Worm (Caenorhabditis elegans): ENCODE data around the gene T01G1.4.
"Not testable (repeated sequence)": the region's sequence is repeated elsewhere in the genome, so short reads cannot be mapped to it uniquely, and the experiment has no call there.

The T01G1.4 gene

ce11 chrIV:11336180-11336579 is 25.1 kb downstream of the T01G1.4 start (continued):
- no peak for TF ChIP-seq fkh-6 (tag; optimal IDR thresholded peaks at IDR 0.05)

- TF ChIP-seq C08G9.2 (tag; optimal IDR thresholded peaks at IDR 0.05) (no peak), K09A11.1 (tag; optimal IDR thresholded peaks at IDR 0.05; ENCODE audit: insufficient read depth) (no peak), ceh-45 (GFP tag; IDR thresholded peaks at IDR 0.05) (no peak), fkh-10 (GFP tag; optimal IDR thresholded peaks at IDR 0.05) (no peak), ceh-24 (tag; optimal IDR thresholded peaks at IDR 0.05) (no peak), gmeb-2 (tag; optimal IDR thresholded peaks at IDR 0.05) (no peak), lim-6 (tag; optimal IDR thresholded peaks at IDR 0.05) (no peak), npax-4 (tag; optimal IDR thresholded peaks at IDR 0.05) (no peak), ttx-3 (tag; optimal IDR thresholded peaks at IDR 0.05) (no peak), dve-1 (tag; optimal IDR thresholded peaks at IDR 0.05) (no peak), sdc-2 (tag; optimal IDR thresholded peaks at IDR 0.05) (no peak), pha-4 (tag; optimal IDR thresholded peaks at IDR 0.05) (no peak), lin-11 (tag; optimal IDR thresholded peaks at IDR 0.05) (no peak), ama-1 (optimal IDR thresholded peaks at IDR 0.05) (no peak), T23F11.4 (GFP tag; optimal IDR thresholded peaks at IDR 0.05) (no peak), unc-55 (GFP tag; optimal IDR thresholded peaks at IDR 0.05) (no peak)
Observed at ce11 chrIV:11332751-11333150, 28.6 kb downstream of the T01G1.4 start, which contains the start of gene sart-3. sart-3 (minus strand) TSS chrIV:11332969.

ce11 chrIV:11329269-11329668 is 32.0 kb downstream of the T01G1.4 start, which contains the start of gene leo-1:
leo-1 (minus strand) TSS chrIV:11329369.
- TF ChIP-seq sox-2 (GFP tag; IDR thresholded peaks at IDR 0.05), result no peak
- TF ChIP-seq pag-3 (tag; optimal IDR thresholded peaks at IDR 0.05; ENCODE audit: borderline replicate concordance), result no peak
- no peak for TF ChIP-seq pqm-1 (tag; optimal IDR thresholded peaks at IDR 0.05)
- no peak for TF ChIP-seq che-1 (tag; optimal IDR thresholded peaks at IDR 0.05)
- TF ChIP-seq ceh-48 (tag; optimal IDR thresholded peaks at IDR 0.05), result no peak
- no peak for TF ChIP-seq ttx-3 (tag; optimal IDR thresholded peaks at IDR 0.05)
- TF ChIP-seq pha-4 (tag; optimal IDR thresholded peaks at IDR 0.05), result no peak

ce11 chrIV:11326939-11327565 is 34.3 kb downstream of the T01G1.4 start, which contains the start of gene B0035.21:
B0035.21 (plus strand) TSS chrIV:11327260.
- TF ChIP-seq ahr-1 (tag; optimal IDR thresholded peaks at IDR 0.05) (no peak), sox-2 (GFP tag; IDR thresholded peaks at IDR 0.05) (no peak)

DNA sequence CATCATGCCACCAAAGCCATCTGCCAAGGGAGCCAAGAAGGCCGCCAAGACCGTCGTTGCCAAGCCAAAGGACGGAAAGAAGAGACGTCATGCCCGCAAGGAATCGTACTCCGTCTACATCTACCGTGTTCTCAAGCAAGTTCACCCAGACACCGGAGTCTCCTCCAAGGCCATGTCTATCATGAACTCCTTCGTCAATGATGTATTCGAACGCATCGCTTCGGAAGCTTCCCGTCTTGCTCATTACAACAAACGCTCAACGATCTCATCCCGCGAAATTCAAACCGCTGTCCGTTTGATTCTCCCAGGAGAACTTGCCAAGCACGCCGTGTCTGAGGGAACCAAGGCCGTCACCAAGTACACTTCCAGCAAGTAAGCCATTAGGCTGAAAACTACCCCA is 36.6 kb downstream of the T01G1.4 start, which contains the start of gene his-48:
Gene his-48 (plus strand): TSS at position 5 of the 400 bp plus-strand sequence.
- not testable (repeated sequence) for TF ChIP-seq eyg-1 (tag; optimal IDR thresholded peaks at IDR 0.05); C38D4.7 (GFP tag; optimal IDR thresholded peaks at IDR 0.05); dve-1 (tag; optimal IDR thresholded peaks at IDR 0.05)

DNA sequence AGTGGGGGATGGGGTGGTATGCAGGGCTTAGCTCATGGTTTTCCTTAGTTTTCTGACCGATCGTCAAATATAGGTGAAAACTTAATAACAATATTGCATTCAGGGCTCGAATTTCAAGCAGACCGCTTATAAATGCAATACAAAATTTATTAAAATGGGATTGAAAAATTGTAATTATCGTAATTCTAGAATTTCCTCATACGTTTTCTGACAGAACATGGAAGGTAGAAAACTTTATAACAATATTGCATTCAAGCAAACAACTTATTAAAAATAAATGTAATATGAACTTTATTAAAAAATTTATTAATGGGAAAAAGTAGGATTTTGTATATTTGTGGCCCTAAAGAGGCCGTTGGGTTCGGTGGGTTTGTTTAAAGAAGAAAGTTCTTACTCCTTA is 37.6 kb downstream of the T01G1.4 start:
- TF ChIP-seq rnt-1 (tag; optimal IDR thresholded peaks at IDR 0.05) (no peak), ztf-16 (tag; optimal IDR thresholded peaks at IDR 0.05) (no peak)

DNA sequence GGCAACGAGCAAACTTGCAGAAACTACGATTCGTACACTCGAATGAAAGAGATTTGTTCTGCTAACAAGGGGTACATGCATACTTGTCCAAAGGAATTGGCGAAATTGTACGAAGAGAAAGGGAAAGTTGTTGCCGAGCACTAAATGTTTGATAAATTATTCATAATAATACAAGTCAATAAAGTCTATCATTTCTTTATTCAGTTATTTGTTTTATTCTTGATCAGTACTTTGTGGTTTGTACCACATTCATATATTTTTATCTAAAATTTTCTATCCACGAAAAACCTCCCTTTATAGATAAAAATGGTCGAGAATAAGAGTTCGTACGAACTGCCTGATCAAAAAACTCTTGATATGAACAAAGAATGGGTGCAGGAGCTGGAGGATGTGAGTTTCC is 40.8 kb downstream of the T01G1.4 start, which contains the start of gene edg-1:
Gene edg-1 (plus strand): TSS at position 301 of the 400 bp plus-strand sequence.
- no peak for TF ChIP-seq hlh-8 (tag; optimal IDR thresholded peaks at IDR 0.05)
- TF ChIP-seq nhr-232 (tag; optimal IDR thresholded peaks at IDR 0.05), result no peak
- TF ChIP-seq ceh-34 (tag; optimal IDR thresholded peaks at IDR 0.05), result no peak
- no peak for TF ChIP-seq hlh-13 (GFP tag; optimal IDR thresholded peaks at IDR 0.05)
- TF ChIP-seq syd-9 (tag; optimal IDR thresholded peaks at IDR 0.05), result no peak
- no peak for TF ChIP-seq K09A11.1 (tag; optimal IDR thresholded peaks at IDR 0.05; ENCODE audit: insufficient read depth)
- no peak for TF ChIP-seq ztf-16 (tag; optimal IDR thresholded peaks at IDR 0.05)
- no peak for TF ChIP-seq hlh-30 (tag; optimal IDR thresholded peaks at IDR 0.05; ENCODE audit: insufficient read depth)
- TF ChIP-seq K02D7.2 (tag; optimal IDR thresholded peaks at IDR 0.05), result no peak
- TF ChIP-seq ceh-9 (tag; optimal IDR thresholded peaks at IDR 0.05), result no peak
- TF ChIP-seq ceh-18 (tag; optimal IDR thresholded peaks at IDR 0.05), result no peak
- no peak for TF ChIP-seq pha-4 (tag; optimal IDR thresholded peaks at IDR 0.05)
- TF ChIP-seq elt-4 (tag; optimal IDR thresholded peaks at IDR 0.05), result no peak
- TF ChIP-seq tbx-2 (tag; optimal IDR thresholded peaks at IDR 0.05), result no peak
- no peak for TF ChIP-seq pros-1 (tag; optimal IDR thresholded peaks at IDR 0.05)
- TF ChIP-seq nhr-11 (tag; optimal IDR thresholded peaks at IDR 0.05), result no peak
- TF ChIP-seq zip-5 (tag; optimal IDR thresholded peaks at IDR 0.05), result no peak
- no peak for TF ChIP-seq ceh-24 (tag; optimal IDR thresholded peaks at IDR 0.05)
